Fruit fly (Drosophila melanogaster): Measurements from ENCODE around the gene Rubicon.

Rubicon gene

DNA sequence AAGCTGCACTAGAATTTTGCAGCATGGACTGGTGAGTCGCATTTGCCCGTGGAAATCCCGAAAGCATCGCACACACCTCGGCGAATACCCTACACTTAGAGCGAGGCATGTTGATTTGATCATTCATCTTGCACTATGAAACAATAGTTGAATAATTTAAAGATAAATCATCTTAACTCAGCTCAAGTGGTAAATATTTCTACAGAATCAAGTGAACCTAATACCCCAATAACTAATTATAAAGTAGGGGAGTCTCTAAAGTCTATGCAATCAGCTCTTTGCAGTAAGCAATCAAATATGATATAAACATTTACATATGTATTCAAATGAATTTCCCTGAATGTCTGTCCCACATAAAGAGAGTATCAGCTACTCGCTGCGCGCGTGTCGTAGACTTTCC, 571 bp downstream of the Rubicon start (continued):
- TF ChIP-seq CG1529 (GFP tag; optimal IDR thresholded peaks at IDR 0.05) = no peak
- TF ChIP-seq chn (GFP tag; optimal IDR thresholded peaks at IDR 0.05) = no peak
- TF ChIP-seq CG3281 (GFP tag; optimal IDR thresholded peaks at IDR 0.05) = no peak
- TF ChIP-seq aop (GFP tag; IDR thresholded peaks at IDR 0.05) = no peak
- no peak for TF ChIP-seq unc-4 (GFP tag; IDR thresholded peaks at IDR 0.05; ENCODE audit: partially characterized antibody)
- TF ChIP-seq CG9727 (GFP tag; optimal IDR thresholded peaks at IDR 0.05) = no peak
- TF ChIP-seq Camta (GFP tag; optimal IDR thresholded peaks at IDR 0.05) = peak; percentile 79
- TF ChIP-seq CG17802 (tag; optimal IDR thresholded peaks at IDR 0.05) = no peak
- no peak for TF ChIP-seq CG11723 (GFP tag; optimal IDR thresholded peaks at IDR 0.05)
- peak; percentile 86 for TF ChIP-seq onecut (GFP tag; IDR thresholded peaks at IDR 0.05)
- TF ChIP-seq gsb (GFP tag; IDR thresholded peaks at IDR 0.05) = no peak
- TF ChIP-seq Mad (GFP tag; optimal IDR thresholded peaks at IDR 0.05) = no peak
- peak in 1 of 2 experiments; percentile 90 for TF ChIP-seq Eip74EF (GFP tag; optimal IDR thresholded peaks at IDR 0.05)
- TF ChIP-seq gro (GFP tag; optimal IDR thresholded peaks at IDR 0.05) = peak; percentile 74
- no peak for TF ChIP-seq CG6765 (GFP tag; optimal IDR thresholded peaks at IDR 0.05)
- TF ChIP-seq en (GFP tag; optimal IDR thresholded peaks at IDR 0.05) = peak; percentile 81
- peak; percentile 24 for TF ChIP-seq pb (GFP tag; optimal IDR thresholded peaks at IDR 0.05)
- TF ChIP-seq oc (tag; optimal IDR thresholded peaks at IDR 0.05) = peak; percentile 90
- peak; percentile 23; the same call in 1 of the 2 replicates for TF ChIP-seq Nf-YA (GFP tag; IDR thresholded peaks at IDR 0.05)
- peak; percentile 77 for TF ChIP-seq Side (GFP tag; optimal IDR thresholded peaks at IDR 0.05)
- 0 out of 2 replicates have a peak, but pooled peaks have one; percentile 33 for TF ChIP-seq Gsc (GFP tag; IDR thresholded peaks at IDR 0.05)
- no peak for TF ChIP-seq CG6689 (GFP tag; IDR thresholded peaks at IDR 0.05)
- TF ChIP-seq HHEX (GFP tag; optimal IDR thresholded peaks at IDR 0.05) = no peak
- TF ChIP-seq pho (GFP tag; optimal IDR thresholded peaks at IDR 0.05) = no peak
- no peak for TF ChIP-seq CG7271 (tag; optimal IDR thresholded peaks at IDR 0.05)
- peak; percentile 75 for TF ChIP-seq dmrt99B (tag; optimal IDR thresholded peaks at IDR 0.05)
- peak; percentile 27 for TF ChIP-seq CG10274 (GFP tag; optimal IDR thresholded peaks at IDR 0.05)
- peak; percentile 82 for TF ChIP-seq ci (GFP tag; IDR thresholded peaks at IDR 0.05)
- TF ChIP-seq CG10366 (GFP tag; IDR thresholded peaks at IDR 0.05) = peak; percentile 42; the same call in 1 of the 2 replicates
- peak; percentile 73 for TF ChIP-seq Xrp1 (GFP tag; IDR thresholded peaks at IDR 0.05)
- TF ChIP-seq eyg (GFP tag; optimal IDR thresholded peaks at IDR 0.05) = no peak
- TF ChIP-seq Rx (GFP tag; IDR thresholded peaks at IDR 0.05) = peak; percentile 34; the same call in 1 of the 2 replicates
- TF ChIP-seq CG16779 (GFP tag; IDR thresholded peaks at IDR 0.05) = no peak
- TF ChIP-seq Med (GFP tag) = peak; percentile 93
- no peak for TF ChIP-seq hbn (GFP tag; IDR thresholded peaks at IDR 0.05; ENCODE audit: partially characterized antibody)
- TF ChIP-seq CG7839 (tag; optimal IDR thresholded peaks at IDR 0.05) = peak; percentile 80
- no peak for TF ChIP-seq ssp (GFP tag; IDR thresholded peaks at IDR 0.05)

DNA sequence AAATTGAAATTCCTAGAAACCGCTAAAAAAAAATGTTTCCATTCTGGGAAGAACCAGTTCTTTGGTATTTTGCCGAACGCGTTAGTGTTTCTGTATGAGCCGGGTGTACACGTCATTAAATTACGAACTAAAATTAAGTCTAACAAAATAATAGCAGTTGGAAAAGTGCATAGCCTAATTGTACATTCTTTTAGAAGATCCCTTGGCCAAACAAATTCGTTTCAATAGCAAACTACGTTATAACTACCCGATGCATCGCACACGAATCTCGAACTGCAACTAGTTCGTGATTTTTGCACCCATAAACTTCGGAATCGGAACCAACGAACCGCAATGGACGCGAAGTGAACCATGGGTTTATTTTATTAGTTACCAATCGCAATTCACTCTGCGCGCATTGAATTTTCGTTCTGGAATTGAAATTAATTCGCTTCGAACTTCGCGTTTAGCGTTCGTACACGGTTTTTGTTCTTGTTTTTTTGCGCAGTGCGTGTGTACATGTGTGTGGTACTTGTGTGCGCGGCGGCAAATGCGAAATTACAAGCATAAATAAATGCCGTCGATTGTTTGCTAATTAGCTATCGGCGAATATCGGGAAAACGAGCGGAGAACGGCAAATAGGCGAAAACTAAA, 4.4 kb downstream of the Rubicon start, which contains the start of gene CAH3:
Gene CAH3 (plus strand): TSS at position 64 of the 633 bp plus-strand sequence.
- peak; percentile 76 for TF ChIP-seq gfzf (GFP tag; optimal IDR thresholded peaks at IDR 0.05)
- TF ChIP-seq CG4617 (GFP tag; optimal IDR thresholded peaks at IDR 0.05; ENCODE audit: borderline replicate concordance) = peak; percentile 70
- peak; percentile 92 for TF ChIP-seq CG8089 (GFP tag; optimal IDR thresholded peaks at IDR 0.05)
- TF ChIP-seq CG32772 (GFP tag; IDR thresholded peaks at IDR 0.05) = peak; percentile 89
- TF ChIP-seq ERR (GFP tag; optimal IDR thresholded peaks at IDR 0.05) = peak; percentile 86
- TF ChIP-seq pb (GFP tag; optimal IDR thresholded peaks at IDR 0.05) = peak; percentile 93
- TF ChIP-seq her (GFP tag; optimal IDR thresholded peaks at IDR 0.05) = peak; percentile 94
- TF ChIP-seq CG13123 (GFP tag; optimal IDR thresholded peaks at IDR 0.05) = peak; percentile 85
- TF ChIP-seq Myb (GFP tag; optimal IDR thresholded peaks at IDR 0.05) = peak; percentile 83
- peak; percentile 80 for TF ChIP-seq CG3065 (GFP tag; optimal IDR thresholded peaks at IDR 0.05)
- peak; percentile 78 for TF ChIP-seq CG30020 (tag; optimal IDR thresholded peaks at IDR 0.05)
- peak; percentile 82 for TF ChIP-seq CG6654 (GFP tag; optimal IDR thresholded peaks at IDR 0.05)
- TF ChIP-seq bigmax (GFP tag; optimal IDR thresholded peaks at IDR 0.05) = no peak
- peak; percentile 50 for TF ChIP-seq CG15073 (GFP tag; optimal IDR thresholded peaks at IDR 0.05)
- TF ChIP-seq danr (GFP tag; IDR thresholded peaks at IDR 0.05) = peak; percentile 83
- peak; percentile 90 for TF ChIP-seq CG9876 (GFP tag; optimal IDR thresholded peaks at IDR 0.05)
- peak; percentile 97 for TF ChIP-seq CG12769 (tag; optimal IDR thresholded peaks at IDR 0.05)
